Worm (Caenorhabditis elegans) whole organism, mixed stage, embryonic: ENCODE measurements around the gene F44G4.7.
A peak's percentile ranks its signal among the peaks of the same experiment; 100 is the strongest.

Experiments used
- M03D4.4 ChIP-seq: sonication (generic microtip); optimal IDR thresholded peaks from 2 replicates; lab custom pipeline; 2017; ENCODE audit warnings: mild to moderate bottlenecking, missing genetic modification characterization, missing compliant biosample characterization
- bed-3 ChIP-seq: fragments of 200-800 bp; sonication (Bioruptor generic); optimal IDR thresholded peaks from 3 replicates; lab custom pipeline; 2018; ENCODE audit warnings: mild to moderate bottlenecking, missing genetic modification characterization, moderate library complexity, missing compliant biosample characterization
- blmp-1 ChIP-seq: fragments of 150-350 bp; optimal IDR thresholded peaks from 2 replicates; lab custom pipeline; 2014; ENCODE audit warnings: missing biosample characterization, missing genetic modification characterization
- ceh-39 ChIP-seq: fragments of 150-350 bp; optimal IDR thresholded peaks from 2 replicates; lab custom pipeline; 2014; ENCODE audit warnings: missing biosample characterization, missing genetic modification characterization
- ceh-83 ChIP-seq: fragments of 200-800 bp; sonication (Bioruptor generic); optimal IDR thresholded peaks from 2 replicates; lab custom pipeline; 2018; ENCODE audit warnings: mild to moderate bottlenecking, missing genetic modification characterization, missing compliant biosample characterization
- ces-1 ChIP-seq: fragments of 150-350 bp; optimal IDR thresholded peaks from 2 replicates; lab custom pipeline; 2014; ENCODE audit warnings: missing biosample characterization, missing genetic modification reagents, missing genetic modification characterization
- cnd-1 ChIP-seq: fragments of 200-800 bp; sonication (Bioruptor generic); optimal IDR thresholded peaks from 2 replicates; lab custom pipeline; 2018; ENCODE audit warnings: mild to moderate bottlenecking, missing genetic modification characterization, missing compliant biosample characterization
- drap-1 ChIP-seq: fragments of 200-800 bp; sonication (Bioruptor generic); optimal IDR thresholded peaks from 3 replicates; lab custom pipeline; 2018; ENCODE audit warnings: mild to moderate bottlenecking, missing genetic modification characterization, missing compliant biosample characterization
- elt-1 ChIP-seq: sonication (generic microtip); optimal IDR thresholded peaks from 2 replicates; lab custom pipeline; 2017; ENCODE audit warnings: missing genetic modification characterization, mild to moderate bottlenecking, missing compliant biosample characterization, antibody characterized with exemption, moderate library complexity, borderline replicate concordance; ENCODE audit not compliant: insufficient read depth
- elt-3 ChIP-seq: fragments of 150-350 bp; optimal IDR thresholded peaks from 2 replicates; lab custom pipeline; 2014; ENCODE audit warnings: missing biosample characterization, missing genetic modification characterization
- flh-1 ChIP-seq: fragments of 200-800 bp; sonication (Bioruptor generic); optimal IDR thresholded peaks from 2 replicates; lab custom pipeline; 2018; ENCODE audit warnings: mild to moderate bottlenecking, missing genetic modification characterization, moderate library complexity, missing compliant biosample characterization
- ham-2 ChIP-seq: fragments of 200-800 bp; sonication (Bioruptor generic); optimal IDR thresholded peaks from 2 replicates; lab custom pipeline; 2018; ENCODE audit warnings: mild to moderate bottlenecking, missing genetic modification characterization, missing compliant biosample characterization
- hlh-1 ChIP-seq: fragments of 150-350 bp; optimal IDR thresholded peaks from 2 replicates; lab custom pipeline; 2014; ENCODE audit warnings: missing biosample characterization, missing genetic modification reagents, missing genetic modification characterization
- lin-13 ChIP-seq: fragments of 150-350 bp; optimal IDR thresholded peaks from 2 replicates; lab custom pipeline; 2014; ENCODE audit warnings: missing biosample characterization, missing genetic modification characterization
- lin-32 ChIP-seq: fragments of 200-800 bp; sonication (Bioruptor generic); optimal IDR thresholded peaks from 2 replicates; lab custom pipeline; 2018; ENCODE audit warnings: mild to moderate bottlenecking, missing genetic modification characterization, missing compliant biosample characterization
- lsy-2 ChIP-seq: fragments of 150-350 bp; optimal IDR thresholded peaks from 2 replicates; lab custom pipeline; 2014; ENCODE audit warnings: missing biosample characterization, missing genetic modification characterization
- mab-5 ChIP-seq: fragments of 150-350 bp; optimal IDR thresholded peaks from 2 replicates; lab custom pipeline; 2014; ENCODE audit warnings: missing biosample characterization, missing genetic modification characterization
- mep-1 ChIP-seq: fragments of 150-350 bp; optimal IDR thresholded peaks from 2 replicates; lab custom pipeline; 2017; ENCODE audit warnings: missing biosample characterization, missing genetic modification reagents, missing genetic modification characterization, inconsistent platforms
- mls-2 ChIP-seq: sonication (generic microtip); optimal IDR thresholded peaks from 2 replicates; lab custom pipeline; 2016; ENCODE audit warnings: mild to moderate bottlenecking, missing genetic modification characterization, moderate library complexity, missing compliant biosample characterization
- nhr-12 ChIP-seq: fragments of 150-350 bp; optimal IDR thresholded peaks from 2 replicates; lab custom pipeline; 2014; ENCODE audit warnings: missing biosample characterization, missing genetic modification characterization
- nhr-2 ChIP-seq: fragments of 150-350 bp; optimal IDR thresholded peaks from 2 replicates; lab custom pipeline; 2014; ENCODE audit warnings: missing biosample characterization, missing genetic modification characterization
- nhr-237 ChIP-seq: fragments of 150-350 bp; optimal IDR thresholded peaks from 2 replicates; lab custom pipeline; 2014; ENCODE audit warnings: missing biosample characterization, missing genetic modification characterization
- nhr-28 ChIP-seq: fragments of 150-350 bp; optimal IDR thresholded peaks from 2 replicates; lab custom pipeline; 2014; ENCODE audit warnings: missing biosample characterization, missing genetic modification characterization
- nhr-76 ChIP-seq: sonication (generic microtip); optimal IDR thresholded peaks from 2 replicates; lab custom pipeline; 2017; ENCODE audit warnings: missing biosample characterization, missing genetic modification characterization
- pha-4 ChIP-seq: fragments of 150-350 bp; optimal IDR thresholded peaks from 2 replicates; lab custom pipeline; 2018; ENCODE audit warnings: missing biosample characterization, missing genetic modification reagents, missing genetic modification characterization
- sem-2 ChIP-seq: fragments of 200-800 bp; sonication (Bioruptor generic); optimal IDR thresholded peaks from 2 replicates; lab custom pipeline; 2018; ENCODE audit warnings: mild to moderate bottlenecking, missing genetic modification characterization, missing compliant biosample characterization
- snpc-4 ChIP-seq: fragments of 150-350 bp; optimal IDR thresholded peaks from 2 replicates; lab custom pipeline; 2014; ENCODE audit warnings: missing biosample characterization, missing genetic modification characterization
- sptf-1 ChIP-seq: sonication (generic microtip); optimal IDR thresholded peaks from 2 replicates; lab custom pipeline; 2017; ENCODE audit warnings: mild to moderate bottlenecking, missing genetic modification characterization, moderate library complexity, missing compliant biosample characterization
- tbx-8 ChIP-seq: fragments of 200-800 bp; sonication (Bioruptor generic); optimal IDR thresholded peaks from 2 replicates; lab custom pipeline; 2018; ENCODE audit warnings: mild to moderate bottlenecking, missing genetic modification characterization, moderate library complexity, missing compliant biosample characterization
- unc-39 ChIP-seq: fragments of 150-350 bp; optimal IDR thresholded peaks from 2 replicates; lab custom pipeline; 2014; ENCODE audit warnings: missing biosample characterization, missing genetic modification characterization
- unc-62 ChIP-seq: fragments of 150-350 bp; optimal IDR thresholded peaks from 2 replicates; lab custom pipeline; 2014; ENCODE audit warnings: missing biosample characterization, missing genetic modification reagents, missing genetic modification characterization
- zip-8 ChIP-seq: fragments of 150-350 bp; optimal IDR thresholded peaks from 2 replicates; lab custom pipeline; 2014; ENCODE audit warnings: missing biosample characterization, missing genetic modification characterization

Gene F44G4.7

ce11 chrII:9005067-9005466, at the start of gene F44G4.7:
TSS of gene F44G4.7 (minus strand) at chrII:9005167.
- TF ChIP-seq hlh-1 (no peak), mab-5 (tag; lab: Kevin White, UChicago) (no peak), elt-1 (tag; lab: Kevin White, UChicago) (no peak), blmp-1 (no peak), nhr-237 (no peak), M03D4.4 (tag; lab: Kevin White, UChicago) (no peak), flh-1 (no peak), lsy-2 (tag; lab: Kevin White, UChicago) (no peak), ceh-83 (no peak), unc-62 (GFP tag; lab: Kevin White, UChicago) (no peak), snpc-4 (tag; lab: Kevin White, UChicago) (no peak), nhr-76 (tag; lab: Kevin White, UChicago) (no peak), drap-1 (no peak), pha-4 (tag; lab: Kevin White, UChicago) (no peak), nhr-12 (no peak), tbx-8 (GFP tag; lab: Kevin White, UChicago) (no peak), mep-1 (no peak), ces-1 (no peak), lin-13 (no peak)

DNA sequence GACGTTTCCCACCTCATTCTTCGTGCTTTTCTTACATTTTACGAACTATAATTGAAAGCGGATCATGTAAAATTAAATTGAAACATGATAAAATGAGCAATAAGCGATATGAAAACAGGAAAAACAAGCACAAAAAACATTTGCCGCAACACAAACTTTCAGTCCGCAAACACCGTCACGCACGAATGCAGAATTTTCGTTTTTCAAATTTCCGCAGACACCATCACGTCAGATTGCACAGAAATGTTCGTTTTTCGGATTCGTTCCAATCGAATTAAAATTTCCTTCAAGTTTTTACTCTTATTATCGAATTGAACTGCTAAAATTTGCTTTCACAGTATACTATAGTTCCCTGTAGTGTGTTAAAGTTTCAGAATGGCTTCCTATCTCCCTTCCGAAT, 49.6 kb upstream of the F44G4.7 start, which contains the start of gene chmp-7:
chmp-7 (plus strand) TSS at position 369 of the 400 bp plus-strand sequence.
- TF ChIP-seq lin-32 (no peak), nhr-12 (no peak), tbx-8 (GFP tag; lab: Kevin White, UChicago) (peak; percentile 7), sem-2 (no peak), lin-13 (peak; percentile 85), mep-1 (peak; percentile 94), hlh-1 (peak; percentile 69), ces-1 (peak; percentile 94), ham-2 (GFP tag; lab: Kevin White, UChicago) (peak; percentile 34), mls-2 (tag; lab: Kevin White, UChicago) (peak; percentile 36), unc-39 (tag; lab: Kevin White, UChicago) (no peak), drap-1 (peak; percentile 65), ceh-39 (peak; percentile 67), zip-8 (tag; lab: Kevin White, UChicago) (no peak), sptf-1 (tag; lab: Kevin White, UChicago) (peak; percentile 66), pha-4 (tag; lab: Kevin White, UChicago) (peak; percentile 47), M03D4.4 (tag; lab: Kevin White, UChicago) (peak; percentile 53)

DNA sequence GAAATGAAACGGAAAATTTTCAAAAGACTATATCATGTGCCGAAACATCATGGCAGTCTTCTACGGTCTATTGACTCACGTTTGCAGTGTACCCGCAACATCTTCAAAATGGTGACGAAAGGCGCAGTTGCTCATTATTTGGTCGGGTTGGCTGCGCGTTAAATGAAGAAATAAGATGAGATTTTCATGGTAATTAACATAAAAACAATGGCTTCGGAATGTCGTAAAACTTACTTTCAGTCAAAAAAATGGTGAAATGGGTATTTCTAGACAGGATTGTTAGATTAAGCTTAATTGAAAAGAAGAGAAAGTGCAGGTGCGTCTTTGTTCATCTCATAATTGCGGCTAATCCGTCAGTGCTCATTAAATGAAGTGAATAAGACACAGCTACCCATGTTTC, 48.6 kb upstream of the F44G4.7 start, which contains the start of gene T24B8.7:
T24B8.7 (minus strand) TSS at position 101 of the 400 bp plus-strand sequence.
- TF ChIP-seq elt-3 (tag; lab: Kevin White, UChicago) (no peak), tbx-8 (GFP tag; lab: Kevin White, UChicago) (no peak)

- TF ChIP-seq elt-1 (tag; lab: Kevin White, UChicago) (no peak), elt-3 (tag; lab: Kevin White, UChicago) (no peak), mls-2 (tag; lab: Kevin White, UChicago) (no peak), nhr-12 (no peak), nhr-28 (tag; lab: Kevin White, UChicago) (no peak), nhr-2 (tag; lab: Kevin White, UChicago) (no peak), drap-1 (no peak), zip-8 (tag; lab: Kevin White, UChicago) (no peak), lin-13 (no peak), ceh-83 (no peak), lsy-2 (tag; lab: Kevin White, UChicago) (no peak), bed-3 (GFP tag; lab: Kevin White, UChicago) (no peak), cnd-1 (no peak), ces-1 (no peak), flh-1 (no peak), tbx-8 (GFP tag; lab: Kevin White, UChicago) (no peak), snpc-4 (tag; lab: Kevin White, UChicago) (no peak)
Observed at ce11 chrII:9042059-9042458, 37.1 kb upstream of the F44G4.7 start.

ce11 chrII:9041306-9041705, 36.3 kb upstream of the F44G4.7 start, which contains the start of gene F37B12.3:
TSS of gene F37B12.3 (minus strand) at chrII:9041406.
- no peak for TF ChIP-seq zip-8 (tag; lab: Kevin White, UChicago)
- no peak for TF ChIP-seq ceh-39
- no peak for TF ChIP-seq lsy-2 (tag; lab: Kevin White, UChicago)
- no peak for TF ChIP-seq nhr-76 (tag; lab: Kevin White, UChicago)
- no peak for TF ChIP-seq ceh-83
- TF ChIP-seq M03D4.4 (tag; lab: Kevin White, UChicago), result no peak
- TF ChIP-seq unc-39 (tag; lab: Kevin White, UChicago), result no peak
- no peak for TF ChIP-seq hlh-1
- TF ChIP-seq elt-1 (tag; lab: Kevin White, UChicago), result no peak
- TF ChIP-seq lin-13, result no peak
- no peak for TF ChIP-seq nhr-237
- no peak for TF ChIP-seq bed-3 (GFP tag; lab: Kevin White, UChicago)
- no peak for TF ChIP-seq unc-62 (GFP tag; lab: Kevin White, UChicago)
